Worm (Caenorhabditis elegans) whole organism, early embryonic: Measurements from ENCODE around the gene ins-12.

Experiments used
- ama-1 ChIP-seq: fragments of 150-350 bp; optimal IDR thresholded peaks from 2 replicates; lab custom pipeline; 2014
- ceh-36 ChIP-seq: sonication (generic microtip); optimal IDR thresholded peaks from 2 replicates; lab custom pipeline; 2016; ENCODE audit warnings: missing genetic modification characterization, inconsistent platforms, missing compliant biosample characterization
- hmg-4 ChIP-seq: fragments of 200-800 bp; sonication (Bioruptor generic); optimal IDR thresholded peaks from 2 replicates; lab custom pipeline; 2018; ENCODE audit warnings: mild to moderate bottlenecking, missing genetic modification characterization, missing compliant biosample characterization
- tra-4 ChIP-seq: sonication (generic microtip); optimal IDR thresholded peaks from 2 replicates; lab custom pipeline; 2017; ENCODE audit warnings: missing genetic modification characterization, missing compliant biosample characterization

ce11 chrII:5549746-5550145 lies 4.7 kb upstream of the ins-12 start, which contains the start of gene C17C3.6:
- TF ChIP-seq ama-1 (lab: Kevin White, UChicago) = no peak
- no peak for TF ChIP-seq tra-4 (tag; lab: Kevin White, UChicago)
- no peak for TF ChIP-seq ceh-36
- no peak for TF ChIP-seq hmg-4 (GFP tag; lab: Kevin White, UChicago)
